Fruit fly (Drosophila melanogaster) S2 (cell line): ENCODE results near the gene CG4408.

Experiments
- CG8478 ChIP-seq: fragments of >200 bp; optimal IDR thresholded peaks from 2 replicates; lab custom pipeline; 2018
- CTCF ChIP-seq, 2 experiments: fragments of >200 bp; optimal IDR thresholded peaks; 2 replicates each; lab custom pipeline; 2018

dm6 chr3R:23358565-23359138, 4.7 kb downstream of the CG4408 start, which contains the start of gene RpS3:
- TF ChIP-seq CTCF (optimal IDR thresholded peaks at IDR 0.05; lab: Kevin White, UChicago), result peak in 1 of 2 experiments; percentile 26
- TF ChIP-seq CG8478 (lab: Kevin White, UChicago), result no peak
